Fruit fly (Drosophila melanogaster): ENCODE data around the gene CG15715.
A peak's percentile ranks its signal among the peaks of the same experiment; 100 is the strongest.

CG15715 gene

dm6 chr3L:15847655-15848054 lies 10.4 kb upstream of the CG15715 start (continued):
- TF ChIP-seq CG30431 (GFP tag; optimal IDR thresholded peaks at IDR 0.05) = peak; percentile 26
- TF ChIP-seq CG6683 (GFP tag; optimal IDR thresholded peaks at IDR 0.05) = no peak
- TF ChIP-seq CG17829 (tag; optimal IDR thresholded peaks at IDR 0.05) = peak; percentile 10
- TF ChIP-seq NC2α (GFP tag; optimal IDR thresholded peaks at IDR 0.05) = no peak
- TF ChIP-seq Usf (GFP tag; optimal IDR thresholded peaks at IDR 0.05) = peak; percentile 5
- TF ChIP-seq CG17328 (GFP tag; IDR thresholded peaks at IDR 0.05) = no peak
- TF ChIP-seq Side (GFP tag; optimal IDR thresholded peaks at IDR 0.05) = no peak
- TF ChIP-seq trem (tag; optimal IDR thresholded peaks at IDR 0.05) = peak; percentile 2

DNA sequence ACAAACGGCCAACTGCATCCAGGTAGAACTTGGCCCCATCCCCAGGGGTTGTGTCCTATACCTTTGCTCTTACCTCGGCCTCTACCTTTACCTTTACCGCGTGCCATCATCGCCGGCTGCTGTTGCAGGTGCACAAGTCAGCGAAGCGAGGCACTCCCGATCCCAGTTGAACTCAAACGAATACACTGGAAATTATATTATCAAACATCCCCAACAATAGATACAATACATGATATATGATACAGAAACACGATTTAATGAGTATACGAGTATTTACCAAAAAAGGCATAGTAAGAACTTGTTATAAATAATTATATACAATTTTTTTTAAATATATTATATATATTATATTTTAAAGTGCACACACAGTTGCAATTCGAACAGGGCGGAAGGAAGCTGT lies 9.9 kb upstream of the CG15715 start:
- TF ChIP-seq dmrt11E (tag; optimal IDR thresholded peaks at IDR 0.05) (peak; percentile 66), BEAF-32 (GFP tag; optimal IDR thresholded peaks at IDR 0.05) (no peak), zf30C (GFP tag; optimal IDR thresholded peaks at IDR 0.05) (peak; percentile 89), YL-1 (GFP tag; optimal IDR thresholded peaks at IDR 0.05) (no peak), CG15696 (tag; optimal IDR thresholded peaks at IDR 0.05) (peak; percentile 80), CG31441 (GFP tag; IDR thresholded peaks at IDR 0.05) (peak; percentile 25; the same call in 1 of the 2 replicates), ara (GFP tag; IDR thresholded peaks at IDR 0.05) (peak; percentile 57), tx (GFP tag; optimal IDR thresholded peaks at IDR 0.05) (no peak), CG15479 (GFP tag; optimal IDR thresholded peaks at IDR 0.05) (peak; percentile 66), tll (GFP tag; optimal IDR thresholded peaks at IDR 0.05) (peak in 1 of 2 experiments; percentile 2), CG17829 (tag; optimal IDR thresholded peaks at IDR 0.05) (peak; percentile 46), hkb (optimal IDR thresholded peaks at IDR 0.05) (no peak), hkb (GFP tag; IDR thresholded peaks at IDR 0.05) (no peak), dan (GFP tag; IDR thresholded peaks at IDR 0.05) (peak; percentile 38; the same call in 1 of the 2 replicates), CG7745 (tag; optimal IDR thresholded peaks at IDR 0.05) (no peak), CG18476 (GFP tag; optimal IDR thresholded peaks at IDR 0.05) (no peak), CG2712 (tag; optimal IDR thresholded peaks at IDR 0.05) (peak; percentile 59), gem (tag; optimal IDR thresholded peaks at IDR 0.05) (peak; percentile 14), CG11398 (GFP tag; optimal IDR thresholded peaks at IDR 0.05) (no peak), CG4404 (GFP tag; IDR thresholded peaks at IDR 0.05) (peak; percentile 56), CG8281 (tag; optimal IDR thresholded peaks at IDR 0.05) (no peak), CG7271 (tag; optimal IDR thresholded peaks at IDR 0.05) (peak; percentile 70), sim (GFP tag; IDR thresholded peaks at IDR 0.05) (no peak), Xrp1 (GFP tag; IDR thresholded peaks at IDR 0.05) (peak; percentile 55; the same call in 1 of the 2 replicates), CG10267 (tag; optimal IDR thresholded peaks at IDR 0.05) (peak; percentile 42), CG9727 (GFP tag; optimal IDR thresholded peaks at IDR 0.05) (peak; percentile 48), dysf (GFP tag; IDR thresholded peaks at IDR 0.05) (no peak), prd (optimal IDR thresholded peaks at IDR 0.05) (no peak), prd (GFP tag; IDR thresholded peaks at IDR 0.05) (peak; percentile 71), CG8924 (tag; optimal IDR thresholded peaks at IDR 0.05) (peak; percentile 51), CG10979 (tag; optimal IDR thresholded peaks at IDR 0.05) (peak; percentile 59), ash1 (GFP tag; optimal IDR thresholded peaks at IDR 0.05) (no peak), Atf-2 (GFP tag; optimal IDR thresholded peaks at IDR 0.05) (no peak), Scr (GFP tag; IDR thresholded peaks at IDR 0.05; ENCODE audit: partially characterized antibody) (no peak), CG17359 (tag; optimal IDR thresholded peaks at IDR 0.05) (no peak), trem (tag; optimal IDR thresholded peaks at IDR 0.05) (peak; percentile 13), CG6272 (GFP tag; IDR thresholded peaks at IDR 0.05) (no peak), eve (GFP tag; optimal IDR thresholded peaks at IDR 0.05) (no peak), HLHmδ (GFP tag; optimal IDR thresholded peaks at IDR 0.05) (peak; percentile 71), da (GFP tag; optimal IDR thresholded peaks at IDR 0.05) (peak; percentile 51), unc-4 (GFP tag; IDR thresholded peaks at IDR 0.05; ENCODE audit: partially characterized antibody) (no peak), ac (GFP tag; optimal IDR thresholded peaks at IDR 0.05) (peak; percentile 89), sens (GFP tag) (peak; percentile 73), zen (tag; optimal IDR thresholded peaks at IDR 0.05) (peak; percentile 72)

All from whole organism, embryonic.